Worm (Caenorhabditis elegans): Measurements from ENCODE around the gene pax-1.

- TF ChIP-seq elt-3 (tag; optimal IDR thresholded peaks at IDR 0.05) (peak; percentile 8 to 46 (median 25)), lin-13 (GFP tag; optimal IDR thresholded peaks at IDR 0.05) (peak; percentile 71), skn-1 (tag; optimal IDR thresholded peaks at IDR 0.05) (peak; percentile 39), nhr-28 (tag; optimal IDR thresholded peaks at IDR 0.05) (no peak), ztf-4 (tag; optimal IDR thresholded peaks at IDR 0.05) (peak; percentile 60), zag-1 (tag; optimal IDR thresholded peaks at IDR 0.05) (no peak), lin-15B (tag; optimal IDR thresholded peaks at IDR 0.05) (peak; percentile 42), snpc-4 (tag; optimal IDR thresholded peaks at IDR 0.05) (peak; percentile 99), isw-1 (GFP tag; IDR thresholded peaks at IDR 0.05) (peak; percentile 34), nhr-11 (tag; optimal IDR thresholded peaks at IDR 0.05) (peak; percentile 14), efl-1 (optimal IDR thresholded peaks at IDR 0.05) (peak; percentile 63 to 77), efl-1 (GFP tag; optimal IDR thresholded peaks at IDR 0.05 in 1 of 2) (peak; percentile 57 to 96), C16A3.4 (tag; optimal IDR thresholded peaks at IDR 0.05) (peak; percentile 66), ama-1 (optimal IDR thresholded peaks at IDR 0.05) (peak; percentile 94)
These were observed 4.0 kb downstream of the pax-1 start for ce11 chrV:8228712-8229119.

Measured in whole organism, L1 larva.